Fruit fly (Drosophila melanogaster) whole organism, prepupa: ENCODE measurements around the gene EAChm.
A peak's percentile ranks its signal among the peaks of the same experiment; 100 is the strongest.

ENCODE experiments used
- Blimp-1 ChIP-seq: fragments of 200-800 bp; sonication (Bioruptor generic); optimal IDR thresholded peaks from 3 replicates; lab custom pipeline; 2017; ENCODE audit warnings: missing biosample characterization, missing genetic modification characterization, mild to moderate bottlenecking, moderate library complexity, missing genetic modification reagents
- CG10669 ChIP-seq: fragments of 200-800 bp; sonication (Bioruptor generic); optimal IDR thresholded peaks from 3 replicates; lab custom pipeline; 2018; ENCODE audit warnings: missing biosample characterization, mild to moderate bottlenecking, missing genetic modification characterization, moderate library complexity
- CG15336 ChIP-seq: fragments of 200-800 bp; sonication (Bioruptor generic); IDR thresholded peaks from 2 replicates; pipeline ENCODE4 v1.3.6; 2022; ENCODE audit warnings: missing biosample characterization, missing genetic modification characterization
- CG16779 ChIP-seq: fragments of 200-800 bp; sonication (Bioruptor generic); optimal IDR thresholded peaks from 3 replicates; lab custom pipeline; 2017; ENCODE audit warnings: missing biosample characterization, mild to moderate bottlenecking, missing genetic modification characterization
- CG32006 ChIP-seq: fragments of 200-800 bp; sonication (Bioruptor generic); optimal IDR thresholded peaks from 3 replicates; lab custom pipeline; 2017; ENCODE audit warnings: missing biosample characterization, mild to moderate bottlenecking, missing genetic modification characterization
- CG3919 ChIP-seq: fragments of 200-800 bp; sonication (Bioruptor generic); optimal IDR thresholded peaks from 3 replicates; lab custom pipeline; 2016; ENCODE audit warnings: missing biosample characterization, missing genetic modification characterization
- CG4318 ChIP-seq: fragments of 200-800 bp; sonication (Bioruptor generic); optimal IDR thresholded peaks from 3 replicates; lab custom pipeline; 2017; ENCODE audit warnings: missing biosample characterization, mild to moderate bottlenecking, missing genetic modification characterization
- CG6163 ChIP-seq: fragments of 200-800 bp; sonication (Bioruptor generic); IDR thresholded peaks from 3 replicates; pipeline ENCODE4 v1.3.6; 2022; ENCODE audit warnings: missing biosample characterization, missing genetic modification characterization
- CG6276 ChIP-seq: fragments of 200-800 bp; sonication (Bioruptor generic); optimal IDR thresholded peaks from 2 replicates; lab custom pipeline; 2017; ENCODE audit warnings: missing biosample characterization, mild to moderate bottlenecking, missing genetic modification characterization
- CG6808 ChIP-seq: fragments of 200-800 bp; sonication (Bioruptor generic); optimal IDR thresholded peaks from 3 replicates; lab custom pipeline; 2017; ENCODE audit warnings: missing biosample characterization, missing genetic modification characterization, mild to moderate bottlenecking, moderate library complexity, missing genetic modification reagents
- CG7368 ChIP-seq: fragments of 200-800 bp; sonication (Bioruptor generic); optimal IDR thresholded peaks from 3 replicates; lab custom pipeline; 2016; ENCODE audit warnings: missing biosample characterization, missing genetic modification characterization
- CG8119 ChIP-seq: fragments of 200-800 bp; sonication (Bioruptor generic); IDR thresholded peaks from 3 replicates; pipeline ENCODE4 v1.3.6; 2022; ENCODE audit warnings: missing biosample characterization, missing genetic modification characterization
- CG8319 ChIP-seq: fragments of 200-800 bp; sonication (Bioruptor generic); optimal IDR thresholded peaks from 3 replicates; lab custom pipeline; 2016; ENCODE audit warnings: missing biosample characterization, missing genetic modification characterization
- Eip75B ChIP-seq: fragments of 200-800 bp; sonication (Bioruptor generic); optimal IDR thresholded peaks from 3 replicates; lab custom pipeline; 2016; ENCODE audit warnings: missing biosample characterization, missing genetic modification characterization
- Eip78C ChIP-seq: fragments of 200-800 bp; sonication (Bioruptor generic); peaks from one replicate; lab custom pipeline; 2016; ENCODE audit warnings: missing biosample characterization, missing genetic modification characterization
- Hr38 ChIP-seq: sonication (Bioruptor generic); optimal IDR thresholded peaks from 2 replicates; lab custom pipeline; 2016; ENCODE audit warnings: missing biosample characterization, missing genetic modification characterization
- Hr39 ChIP-seq: fragments of 200-800 bp; sonication (Bioruptor generic); optimal IDR thresholded peaks from 2 replicates; lab custom pipeline; 2016; ENCODE audit warnings: missing biosample characterization, missing genetic modification characterization
- Hr4 ChIP-seq: fragments of 200-800 bp; sonication (Bioruptor generic); optimal IDR thresholded peaks from 3 replicates; lab custom pipeline; 2016; ENCODE audit warnings: missing biosample characterization, missing genetic modification characterization
- Lpt ChIP-seq: fragments of 200-800 bp; sonication (Bioruptor generic); optimal IDR thresholded peaks from 3 replicates; lab custom pipeline; 2016; ENCODE audit warnings: missing biosample characterization, missing genetic modification characterization
- OdsH ChIP-seq: fragments of 200-800 bp; sonication (Bioruptor generic); optimal IDR thresholded peaks from 3 replicates; lab custom pipeline; 2016; ENCODE audit warnings: missing biosample characterization, missing genetic modification characterization
- Smox ChIP-seq: fragments of 200-800 bp; sonication (Bioruptor generic); optimal IDR thresholded peaks from 3 replicates; lab custom pipeline; 2016; ENCODE audit warnings: missing biosample characterization, missing genetic modification characterization
- Sox102F ChIP-seq: fragments of 200-800 bp; sonication (Bioruptor generic); optimal IDR thresholded peaks from 2 replicates; lab custom pipeline; 2016; ENCODE audit warnings: missing biosample characterization, mild to moderate bottlenecking, missing genetic modification characterization
- Sox14 ChIP-seq: fragments of 200-800 bp; sonication (Bioruptor generic); optimal IDR thresholded peaks from 3 replicates; lab custom pipeline; 2016; ENCODE audit warnings: missing biosample characterization, missing genetic modification characterization
- Sox15 ChIP-seq: fragments of 200-800 bp; sonication (Bioruptor generic); optimal IDR thresholded peaks from 3 replicates; lab custom pipeline; 2016; ENCODE audit warnings: missing biosample characterization, missing genetic modification characterization
- achi ChIP-seq: fragments of 200-800 bp; sonication (Bioruptor generic); optimal IDR thresholded peaks from 3 replicates; lab custom pipeline; 2016; ENCODE audit warnings: missing biosample characterization, missing genetic modification characterization
- acj6 ChIP-seq: fragments of 200-800 bp; sonication (Bioruptor generic); optimal IDR thresholded peaks from 3 replicates; lab custom pipeline; 2016; ENCODE audit warnings: missing biosample characterization, missing genetic modification characterization
- dac ChIP-seq: fragments of 200-800 bp; sonication (Bioruptor generic); optimal IDR thresholded peaks from 2 replicates; lab custom pipeline; 2017; ENCODE audit warnings: missing biosample characterization, mild to moderate bottlenecking, missing genetic modification characterization
- esn ChIP-seq: fragments of 200-800 bp; sonication (Bioruptor generic); optimal IDR thresholded peaks from 2 replicates; lab custom pipeline; 2016; ENCODE audit warnings: missing biosample characterization, mild to moderate bottlenecking, missing genetic modification characterization, moderate library complexity
- fd59A ChIP-seq: fragments of 200-800 bp; sonication (Bioruptor generic); optimal IDR thresholded peaks from 2 replicates; lab custom pipeline; 2017; ENCODE audit warnings: missing biosample characterization, mild to moderate bottlenecking, missing genetic modification characterization, missing genetic modification reagents
- fd85E ChIP-seq: fragments of 200-800 bp; sonication (Bioruptor generic); optimal IDR thresholded peaks from 3 replicates; lab custom pipeline; 2016; ENCODE audit warnings: missing biosample characterization, missing genetic modification characterization
- fkh ChIP-seq: fragments of 200-800 bp; sonication (Bioruptor generic); optimal IDR thresholded peaks from 3 replicates; lab custom pipeline; 2017; ENCODE audit warnings: missing biosample characterization, mild to moderate bottlenecking, missing genetic modification characterization, moderate library complexity
- lz ChIP-seq: fragments of 200-800 bp; sonication (Bioruptor generic); optimal IDR thresholded peaks from 3 replicates; lab custom pipeline; 2016; ENCODE audit warnings: missing biosample characterization, missing genetic modification characterization
- ss ChIP-seq, 2 experiments: fragments of 200-800 bp; sonication (Bioruptor generic); optimal IDR thresholded peaks; 2 replicates in 1 of 2; 3 replicates in 1 of 2; lab custom pipeline; 2017 to 2018; ENCODE audit warnings: mild to moderate bottlenecking in 2 of 2, missing biosample characterization in 2 of 2, missing genetic modification characterization in 2 of 2, moderate library complexity in 1 of 2
- svp ChIP-seq: fragments of 200-800 bp; sonication (Bioruptor generic); peaks from one replicate; lab custom pipeline; 2016; ENCODE audit warnings: missing biosample characterization, missing genetic modification characterization
- topi ChIP-seq: fragments of 200-800 bp; sonication (Bioruptor generic); optimal IDR thresholded peaks from 3 replicates; lab custom pipeline; 2016; ENCODE audit warnings: missing biosample characterization, missing genetic modification characterization
- vri ChIP-seq: fragments of 200-800 bp; sonication (Bioruptor generic); optimal IDR thresholded peaks from 3 replicates; lab custom pipeline; 2016; ENCODE audit warnings: missing biosample characterization, mild to moderate bottlenecking, missing genetic modification characterization

EAChm gene

dm6 chr3L:15076380-15076779 is 21.8 kb downstream of the EAChm start:
- TF ChIP-seq achi (GFP tag; lab: Kevin White, UChicago) (no peak), svp (GFP tag; lab: Kevin White, UChicago) (peak; percentile 96), CG6163 (no peak), CG6808 (GFP tag; lab: Kevin White, UChicago) (no peak), Sox14 (GFP tag; lab: Kevin White, UChicago) (peak; percentile 29), lz (no peak), Hr39 (no peak), CG10669 (no peak), CG6276 (GFP tag; lab: Kevin White, UChicago) (peak; percentile 51), acj6 (no peak), vri (no peak), OdsH (no peak), Smox (GFP tag; lab: Kevin White, UChicago) (no peak), dac (GFP tag; lab: Kevin White, UChicago) (no peak), CG15336 (GFP tag; lab: Robert Waterston, UW) (no peak), Hr38 (no peak), fkh (GFP tag; lab: Kevin White, UChicago) (no peak), CG7368 (GFP tag; lab: Kevin White, UChicago) (no peak), esn (GFP tag; lab: Kevin White, UChicago) (no peak), CG8319 (GFP tag; lab: Kevin White, UChicago) (no peak), Eip78C (GFP tag; lab: Kevin White, UChicago) (peak; percentile 37), fd59A (GFP tag; lab: Kevin White, UChicago) (no peak), Hr4 (no peak)
- TF ChIP-seq, all 60 proteins: peak for 4

DNA sequence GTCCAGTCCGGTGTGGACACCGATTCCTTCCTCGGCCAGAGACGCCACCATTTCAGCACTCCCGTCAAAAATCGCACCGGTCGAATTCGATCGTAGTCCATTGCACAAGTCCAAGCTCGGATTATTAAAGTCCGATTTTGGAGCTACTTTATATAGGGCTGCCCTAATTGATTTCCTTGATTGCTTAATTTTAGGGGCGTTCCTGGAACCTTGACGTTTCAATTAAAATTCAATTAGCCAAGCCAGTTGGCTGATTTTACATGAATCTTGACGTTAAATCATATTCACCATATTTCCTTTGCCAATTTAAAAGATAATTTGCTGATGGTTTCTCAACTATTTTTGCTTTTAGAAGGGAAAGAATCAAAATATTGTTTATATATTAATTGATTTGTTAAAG is 23.8 kb downstream of the EAChm start, which contains the start of gene Or71a:
Gene Or71a (minus strand): TSS at position 101 of the 400 bp plus-strand sequence.
- TF ChIP-seq ss (GFP tag; optimal IDR thresholded peaks at IDR 0.05; lab: Kevin White, UChicago), result no peak
- no peak for TF ChIP-seq CG8119 (GFP tag; lab: Robert Waterston, UW)
- TF ChIP-seq OdsH, result no peak
- no peak for TF ChIP-seq Sox102F (GFP tag; lab: Kevin White, UChicago)
- TF ChIP-seq lz, result no peak
- no peak for TF ChIP-seq CG4318
- TF ChIP-seq fkh (GFP tag; lab: Kevin White, UChicago), result no peak
- no peak for TF ChIP-seq CG10669
- TF ChIP-seq Blimp-1 (GFP tag; lab: Kevin White, UChicago), result no peak
- no peak for TF ChIP-seq svp (GFP tag; lab: Kevin White, UChicago)

- TF ChIP-seq topi (GFP tag; lab: Kevin White, UChicago) (no peak), Eip75B (GFP tag; lab: Kevin White, UChicago) (no peak), CG6163 (0 out of 3 replicates have a peak, but pooled peaks have one; percentile 20), CG3919 (peak; percentile 12)
These were observed 24.7 kb downstream of the EAChm start for dm6 chr3L:15079278-15079677.

DNA sequence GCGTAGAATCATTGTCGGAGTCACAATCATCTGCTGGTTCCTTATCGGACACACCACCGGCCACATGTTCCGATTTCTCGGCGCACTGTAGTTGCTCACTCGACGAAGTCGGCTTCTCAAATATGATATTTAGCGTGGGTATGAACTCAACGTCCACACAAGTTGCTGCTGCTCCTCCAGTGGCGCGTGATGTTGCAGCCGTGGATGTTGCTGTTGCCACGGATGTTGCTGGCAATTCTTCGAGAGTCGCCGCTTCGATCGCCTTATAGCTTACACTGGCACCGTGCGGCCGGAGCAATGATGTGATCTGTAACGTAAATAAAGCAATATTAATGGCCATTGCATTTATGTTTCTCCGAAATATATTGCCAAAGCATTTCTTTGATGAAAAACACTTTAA is 29.7 kb downstream of the EAChm start:
- TF ChIP-seq Eip75B (GFP tag; lab: Kevin White, UChicago), result no peak
- no peak for TF ChIP-seq CG4318
- no peak for TF ChIP-seq fd85E (GFP tag; lab: Kevin White, UChicago)
- TF ChIP-seq Eip78C (GFP tag; lab: Kevin White, UChicago), result no peak
- TF ChIP-seq CG16779, result no peak
- TF ChIP-seq vri, result no peak
- TF ChIP-seq topi (GFP tag; lab: Kevin White, UChicago), result no peak
- TF ChIP-seq CG6808 (GFP tag; lab: Kevin White, UChicago), result no peak
- no peak for TF ChIP-seq Blimp-1 (GFP tag; lab: Kevin White, UChicago)
- TF ChIP-seq CG32006, result no peak
- no peak for TF ChIP-seq fd59A (GFP tag; lab: Kevin White, UChicago)
- no peak for TF ChIP-seq Lpt (GFP tag; lab: Kevin White, UChicago)
- TF ChIP-seq Sox15 (GFP tag; lab: Kevin White, UChicago), result no peak
